Fruit fly (Drosophila melanogaster) whole organism, adult: ENCODE measurements around the gene COX7B.
A peak's percentile ranks its signal among the peaks of the same experiment; 100 is the strongest.

Experiments
- CG11617 ChIP-seq: fragments of 200-800 bp; sonication (Bioruptor generic); optimal IDR thresholded peaks from 2 replicates; lab custom pipeline; 2017; ENCODE audit warnings: mild to moderate bottlenecking, missing biosample characterization, missing genetic modification reagents, missing genetic modification characterization
- CG12768 ChIP-seq: fragments of 200-800 bp; sonication (Bioruptor generic); optimal IDR thresholded peaks from 2 replicates; lab custom pipeline; 2017; ENCODE audit warnings: missing biosample characterization, missing genetic modification characterization, mild to moderate bottlenecking, moderate library complexity, missing genetic modification reagents
- CG14711 ChIP-seq: fragments of 200-800 bp; sonication (Bioruptor generic); optimal IDR thresholded peaks from 2 replicates; lab custom pipeline; 2018; ENCODE audit warnings: missing biosample characterization, mild to moderate bottlenecking, missing genetic modification characterization, moderate library complexity
- CG1620 ChIP-seq: fragments of 200-800 bp; sonication (Bioruptor generic); optimal IDR thresholded peaks from 2 replicates; lab custom pipeline; 2016; ENCODE audit warnings: missing biosample characterization, missing genetic modification characterization
- CG33017 ChIP-seq: fragments of 200-800 bp; sonication (Bioruptor generic); optimal IDR thresholded peaks from 2 replicates; lab custom pipeline; 2018; ENCODE audit warnings: missing biosample characterization, mild to moderate bottlenecking, missing genetic modification characterization, moderate library complexity
- CG5204 ChIP-seq: fragments of 200-800 bp; sonication (Bioruptor generic); optimal IDR thresholded peaks from 2 replicates; lab custom pipeline; 2016; ENCODE audit warnings: missing biosample characterization, missing genetic modification characterization
- CG7045 ChIP-seq: fragments of 200-800 bp; sonication (Bioruptor generic); optimal IDR thresholded peaks from 2 replicates; lab custom pipeline; 2017; ENCODE audit warnings: missing biosample characterization, mild to moderate bottlenecking, missing genetic modification characterization
- CG7101 ChIP-seq: fragments of 200-800 bp; sonication (Bioruptor generic); optimal IDR thresholded peaks from 2 replicates; lab custom pipeline; 2018; ENCODE audit warnings: missing biosample characterization, mild to moderate bottlenecking, missing genetic modification characterization, moderate library complexity
- Clk ChIP-seq: fragments of 200-800 bp; sonication (Bioruptor generic); optimal IDR thresholded peaks from 2 replicates; lab custom pipeline; 2017; ENCODE audit warnings: missing biosample characterization, missing genetic modification characterization
- Crg-1 ChIP-seq: fragments of 200-800 bp; sonication (Bioruptor generic); optimal IDR thresholded peaks from 2 replicates; lab custom pipeline; 2016; ENCODE audit warnings: missing biosample characterization, missing genetic modification characterization
- Hr96 ChIP-seq: fragments of 200-800 bp; sonication (Bioruptor generic); optimal IDR thresholded peaks from 2 replicates; lab custom pipeline; 2016; ENCODE audit warnings: missing biosample characterization, missing genetic modification characterization
- Mnt ChIP-seq: fragments of 200-800 bp; sonication (Bioruptor generic); optimal IDR thresholded peaks from 2 replicates; lab custom pipeline; 2016; ENCODE audit warnings: missing biosample characterization, mild to moderate bottlenecking, missing genetic modification characterization
- bab1 ChIP-seq: fragments of 200-800 bp; sonication (Bioruptor generic); optimal IDR thresholded peaks from 3 replicates; lab custom pipeline; 2019; ENCODE audit warnings: missing biosample characterization, mild to moderate bottlenecking, missing genetic modification characterization, moderate library complexity
- cic ChIP-seq: fragments of 200-800 bp; sonication (Bioruptor generic); optimal IDR thresholded peaks from 2 replicates; lab custom pipeline; 2017; ENCODE audit warnings: missing biosample characterization, mild to moderate bottlenecking, missing genetic modification characterization, moderate library complexity
- cnc ChIP-seq, 2 experiments: fragments of >200 bp; optimal IDR thresholded peaks; 2 replicates each; lab custom pipeline; 2017
- kay ChIP-seq: fragments of 200-800 bp; sonication (Bioruptor generic); peaks from one replicate; lab custom pipeline; 2016; ENCODE audit warnings: missing biosample characterization, missing genetic modification characterization, borderline replicate concordance
- ovo ChIP-seq: fragments of 200-800 bp; sonication (Bioruptor generic); optimal IDR thresholded peaks from 2 replicates; lab custom pipeline; 2016; ENCODE audit warnings: missing biosample characterization, missing genetic modification characterization
- pad ChIP-seq: fragments of 200-800 bp; sonication (Bioruptor generic); optimal IDR thresholded peaks from 3 replicates; lab custom pipeline; 2017; ENCODE audit warnings: missing biosample characterization, missing genetic modification characterization, mild to moderate bottlenecking, moderate library complexity, missing genetic modification reagents
- tj ChIP-seq: fragments of 200-800 bp; sonication (Bioruptor generic); optimal IDR thresholded peaks from 3 replicates; lab custom pipeline; 2017; ENCODE audit warnings: missing biosample characterization, mild to moderate bottlenecking, missing genetic modification characterization, moderate library complexity
- toe ChIP-seq: fragments of 200-800 bp; sonication (Bioruptor generic); optimal IDR thresholded peaks from 2 replicates; lab custom pipeline; 2016; ENCODE audit warnings: missing biosample characterization, missing genetic modification characterization

Gene COX7B

DNA sequence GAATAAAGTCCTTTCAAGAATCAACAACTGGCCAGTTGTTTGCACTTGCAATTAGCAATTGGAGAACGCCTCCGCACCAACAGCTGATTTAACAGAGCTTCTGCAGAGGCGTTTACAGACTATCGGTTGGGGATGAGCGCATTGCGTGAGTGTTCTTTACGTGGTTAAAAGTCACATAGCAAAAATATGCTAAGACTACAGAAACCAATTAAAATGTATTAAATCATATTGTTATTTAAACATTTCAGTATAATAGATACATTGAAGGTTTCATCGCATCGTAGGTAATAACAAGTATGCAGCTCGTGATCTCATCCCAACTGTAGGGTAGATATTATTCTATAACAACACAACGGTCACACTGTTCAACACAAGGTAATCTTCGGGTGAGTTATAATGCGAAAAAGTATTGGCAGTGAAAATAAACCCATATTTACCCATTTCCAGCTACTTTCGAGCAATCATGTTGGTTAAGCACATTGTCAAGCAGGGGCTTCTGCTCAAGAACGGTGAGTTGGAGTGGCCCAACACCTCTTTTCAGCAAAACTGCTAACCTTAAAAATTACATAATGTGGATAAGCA is at the start of gene COX7B, which contains the start of gene Sec3:
Gene COX7B, plus strand, starts transcription at position 346 of the 582 bp plus-strand sequence.
Gene Sec3, minus strand, starts transcription at position 86 of the 582 bp plus-strand sequence.
- TF ChIP-seq ovo: peak; percentile 11
- peak; percentile 64 for TF ChIP-seq CG12768 (GFP tag; lab: Kevin White, UChicago)
- peak; percentile 53 for TF ChIP-seq CG33017 (tag; lab: Kevin White, UChicago)
- TF ChIP-seq cnc (optimal IDR thresholded peaks at IDR 0.05; lab: Kevin White, UChicago): no peak
- peak; percentile 68 for TF ChIP-seq Crg-1 (GFP tag; lab: Kevin White, UChicago)
- peak; percentile 51 for TF ChIP-seq Hr96 (GFP tag; lab: Kevin White, UChicago)
- peak; percentile 67 for TF ChIP-seq CG11617 (GFP tag; lab: Kevin White, UChicago)
- peak; percentile 79 for TF ChIP-seq CG7101 (tag; lab: Kevin White, UChicago)
- TF ChIP-seq Clk (GFP tag; lab: Kevin White, UChicago): no peak
- no peak for TF ChIP-seq kay (GFP tag; lab: Kevin White, UChicago)
- TF ChIP-seq CG5204 (GFP tag; lab: Kevin White, UChicago): no peak
- TF ChIP-seq tj: peak; percentile 49
- peak; percentile 87 for TF ChIP-seq bab1 (GFP tag; lab: Kevin White, UChicago)
- peak; percentile 72 for TF ChIP-seq Mnt
- peak; percentile 80 for TF ChIP-seq CG1620
- no peak for TF ChIP-seq cic
- TF ChIP-seq CG7045 (GFP tag; lab: Kevin White, UChicago): peak; percentile 45
- peak; percentile 83 for TF ChIP-seq toe
- peak; percentile 66 for TF ChIP-seq CG14711 (tag; lab: Kevin White, UChicago)
- TF ChIP-seq pad (GFP tag; lab: Kevin White, UChicago): peak; percentile 51

DNA sequence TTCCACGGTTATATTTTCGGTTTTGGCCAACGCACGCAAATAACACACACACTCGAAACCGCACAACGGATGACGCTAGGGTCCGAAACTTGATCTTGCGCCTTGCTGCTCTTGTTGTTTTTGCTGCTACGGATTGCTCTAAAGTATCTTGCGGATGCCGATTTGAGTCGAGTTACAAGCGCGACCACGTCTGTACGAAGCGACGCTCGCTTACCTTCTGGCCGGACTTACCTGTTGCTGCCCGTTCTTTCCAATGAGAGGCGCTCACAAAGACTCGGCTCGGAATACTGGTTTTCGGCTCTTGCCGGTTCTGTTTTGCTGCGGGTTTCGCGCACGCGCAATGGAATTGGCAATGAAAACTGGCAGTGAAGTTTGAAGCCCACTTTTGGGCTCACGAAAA is 46.0 kb upstream of the COX7B start, which contains the start of gene Cad74A:
Gene Cad74A, minus strand, starts transcription at position 220 of the 400 bp plus-strand sequence.
- TF ChIP-seq tj (peak; percentile 34), cnc (optimal IDR thresholded peaks at IDR 0.05; lab: Kevin White, UChicago) (no peak)

DNA sequence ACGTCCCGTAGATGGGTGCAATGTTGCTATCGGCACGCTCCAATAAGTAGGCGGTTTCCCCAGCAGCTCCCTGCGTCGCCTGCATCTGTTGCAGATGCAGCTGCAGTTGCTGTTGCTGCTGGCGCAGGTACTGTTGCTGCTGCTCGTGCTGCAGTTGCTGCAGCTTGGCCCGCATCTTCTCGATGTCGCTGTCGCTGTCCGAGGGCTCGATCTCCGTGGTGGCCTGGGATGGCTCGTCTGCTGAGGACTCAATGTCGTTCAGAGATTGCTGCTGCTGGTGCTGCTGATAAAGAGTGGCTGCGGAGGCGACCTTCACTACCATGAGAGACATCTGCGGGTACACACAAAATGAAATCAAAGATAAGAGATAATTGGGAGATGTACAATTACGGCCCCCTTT is 43.3 kb upstream of the COX7B start:
- TF ChIP-seq CG7101 (tag; lab: Kevin White, UChicago) (no peak), CG5204 (GFP tag; lab: Kevin White, UChicago) (no peak), CG33017 (tag; lab: Kevin White, UChicago) (no peak), Clk (GFP tag; lab: Kevin White, UChicago) (no peak), tj (no peak), pad (GFP tag; lab: Kevin White, UChicago) (no peak), CG14711 (tag; lab: Kevin White, UChicago) (no peak), bab1 (GFP tag; lab: Kevin White, UChicago) (no peak), cic (no peak), Hr96 (GFP tag; lab: Kevin White, UChicago) (no peak), CG7045 (GFP tag; lab: Kevin White, UChicago) (no peak)

- no peak for TF ChIP-seq ovo
- TF ChIP-seq pad (GFP tag; lab: Kevin White, UChicago): no peak
- no peak for TF ChIP-seq kay (GFP tag; lab: Kevin White, UChicago)
- no peak for TF ChIP-seq CG1620
These were observed 42.6 kb upstream of the COX7B start, which contains the start of gene CG13728 for dm6 chr3L:17382628-17383027. Gene CG13728 (minus strand): TSS chr3L:17382728.

DNA sequence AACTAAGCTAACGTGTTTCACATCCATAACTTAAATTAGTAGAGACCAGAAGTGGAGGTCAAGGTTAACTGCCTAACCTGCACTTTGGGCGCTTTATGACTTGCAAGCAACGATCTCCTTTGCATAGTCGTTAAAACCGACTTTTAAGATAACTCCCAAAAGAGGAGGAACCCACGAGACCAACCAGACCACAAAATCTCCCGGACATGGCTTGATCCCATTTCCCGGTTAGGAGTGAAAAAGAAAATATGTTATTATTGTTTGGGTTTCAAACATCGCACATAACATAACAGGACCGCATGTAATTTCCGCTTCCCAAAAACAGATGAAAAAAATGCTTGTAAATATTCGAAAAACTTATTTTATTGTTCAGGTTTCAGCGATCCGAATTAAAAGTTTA is 42.0 kb upstream of the COX7B start:
- no peak for TF ChIP-seq Crg-1 (GFP tag; lab: Kevin White, UChicago)
- TF ChIP-seq CG12768 (GFP tag; lab: Kevin White, UChicago): no peak
- no peak for TF ChIP-seq bab1 (GFP tag; lab: Kevin White, UChicago)
- no peak for TF ChIP-seq Mnt
- TF ChIP-seq Clk (GFP tag; lab: Kevin White, UChicago): no peak
- TF ChIP-seq Hr96 (GFP tag; lab: Kevin White, UChicago): no peak
- TF ChIP-seq CG7101 (tag; lab: Kevin White, UChicago): no peak
- TF ChIP-seq kay (GFP tag; lab: Kevin White, UChicago): no peak
- no peak for TF ChIP-seq cic
- no peak for TF ChIP-seq cnc (optimal IDR thresholded peaks at IDR 0.05; lab: Kevin White, UChicago)
- TF ChIP-seq CG1620: no peak

DNA sequence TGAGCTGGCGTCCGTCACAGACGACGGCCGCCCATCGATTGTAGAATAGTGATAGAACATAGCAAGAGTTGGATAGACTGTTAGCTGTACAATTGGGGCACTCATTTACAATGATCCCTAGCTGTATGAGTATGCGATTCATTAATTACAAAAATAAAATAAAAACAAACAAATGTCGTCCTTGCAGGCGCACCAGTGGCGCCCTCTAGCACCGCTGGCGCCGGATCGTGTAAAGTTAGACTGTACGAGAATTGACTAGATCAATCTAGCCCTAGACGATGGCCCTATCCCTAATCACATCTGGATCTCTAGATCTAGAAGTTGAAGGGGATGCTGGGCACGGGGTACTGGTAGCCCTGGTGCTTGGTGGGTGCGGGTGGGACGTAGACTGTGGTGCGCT is 41.6 kb upstream of the COX7B start:
- TF ChIP-seq toe: no peak
- no peak for TF ChIP-seq kay (GFP tag; lab: Kevin White, UChicago)
- no peak for TF ChIP-seq bab1 (GFP tag; lab: Kevin White, UChicago)
- no peak for TF ChIP-seq CG7101 (tag; lab: Kevin White, UChicago)
- TF ChIP-seq CG12768 (GFP tag; lab: Kevin White, UChicago): no peak
- TF ChIP-seq tj: no peak
- TF ChIP-seq Clk (GFP tag; lab: Kevin White, UChicago): no peak
- TF ChIP-seq CG33017 (tag; lab: Kevin White, UChicago): no peak
- no peak for TF ChIP-seq Crg-1 (GFP tag; lab: Kevin White, UChicago)
- TF ChIP-seq CG5204 (GFP tag; lab: Kevin White, UChicago): no peak
- TF ChIP-seq Mnt: no peak
- TF ChIP-seq ovo: no peak
- TF ChIP-seq pad (GFP tag; lab: Kevin White, UChicago): no peak
